Worm (Caenorhabditis elegans) whole organism, young adult: Measurements from ENCODE around the gene F47E1.1.

Experiments
- B0035.1 ChIP-seq: sonication (generic microtip); optimal IDR thresholded peaks from 2 replicates; lab custom pipeline; 2016; ENCODE audit warnings: missing genetic modification characterization, mild to moderate bottlenecking, missing compliant biosample characterization, missing genotype, missing genetic modification reagents
- B0261.1 ChIP-seq: sonication (generic microtip); optimal IDR thresholded peaks from 2 replicates; lab custom pipeline; 2016; ENCODE audit warnings: mild to moderate bottlenecking, missing genetic modification characterization, moderate library complexity, missing compliant biosample characterization
- C06A6.2 ChIP-seq: fragments of 200-800 bp; sonication (Bioruptor generic); conservative IDR thresholded peaks from 2 replicates; pipeline ENCODE4 v1.3.6; 2022; ENCODE audit warnings: missing genetic modification characterization, missing compliant biosample characterization
- C17E4.6 ChIP-seq: fragments of 200-800 bp; sonication (Bioruptor generic); IDR thresholded peaks from 2 replicates; pipeline ENCODE4 v1.3.6; 2022; ENCODE audit warnings: missing genetic modification reagents, missing genetic modification characterization, missing compliant biosample characterization
- F22D6.2 ChIP-seq: sonication (generic microtip); optimal IDR thresholded peaks from 2 replicates; lab custom pipeline; 2016; ENCODE audit warnings: mild to moderate bottlenecking, missing genetic modification characterization, missing compliant biosample characterization
- F39B2.1 ChIP-seq: fragments of 200-800 bp; sonication (Bioruptor generic); IDR thresholded peaks from 2 replicates; pipeline ENCODE4 v1.3.6; 2022; ENCODE audit warnings: missing genetic modification reagents, missing genetic modification characterization, missing compliant biosample characterization
- F55B11.4 ChIP-seq: sonication (generic microtip); optimal IDR thresholded peaks from 2 replicates; lab custom pipeline; 2016; ENCODE audit warnings: missing compliant biosample characterization, missing genetic modification characterization, borderline replicate concordance; ENCODE audit not compliant: insufficient read depth
- F57A8.1 ChIP-seq: fragments of 200-800 bp; sonication (Bioruptor generic); optimal IDR thresholded peaks from 2 replicates; lab custom pipeline; 2018; ENCODE audit warnings: mild to moderate bottlenecking, missing genetic modification characterization, moderate library complexity, missing compliant biosample characterization
- Y67H2A.10 ChIP-seq: fragments of 200-800 bp; sonication (Bioruptor generic); conservative IDR thresholded peaks from 2 replicates; pipeline ENCODE4 v1.3.6; 2022; ENCODE audit warnings: missing genetic modification reagents, missing genetic modification characterization, missing compliant biosample characterization
- athp-1 ChIP-seq: sonication (generic microtip); optimal IDR thresholded peaks from 2 replicates; lab custom pipeline; 2017; ENCODE audit warnings: mild to moderate bottlenecking, missing genetic modification characterization, missing compliant biosample characterization
- attf-6 ChIP-seq: fragments of 200-800 bp; sonication (Bioruptor generic); IDR thresholded peaks from 2 replicates; pipeline ENCODE4 v1.3.6; 2022; ENCODE audit warnings: missing genetic modification reagents, missing genetic modification characterization, missing compliant biosample characterization
- ccch-3 ChIP-seq: fragments of 200-800 bp; sonication (Bioruptor generic); optimal IDR thresholded peaks from 2 replicates; lab custom pipeline; 2018; ENCODE audit warnings: mild to moderate bottlenecking, missing genetic modification characterization, missing compliant biosample characterization
- ceh-27 ChIP-seq: fragments of 200-800 bp; sonication (Bioruptor generic); optimal IDR thresholded peaks from 2 replicates; lab custom pipeline; 2018; ENCODE audit warnings: mild to moderate bottlenecking, missing genetic modification characterization, moderate library complexity, missing compliant biosample characterization
- dox-1 ChIP-seq: fragments of 200-800 bp; sonication (Bioruptor generic); IDR thresholded peaks from 2 replicates; pipeline ENCODE4 v1.3.6; 2022; ENCODE audit warnings: missing genetic modification reagents, missing genetic modification characterization, missing compliant biosample characterization
- efl-1 ChIP-seq: fragments of 150-350 bp; optimal IDR thresholded peaks from 2 replicates; lab custom pipeline; 2014; ENCODE audit warnings: missing biosample characterization, missing genetic modification reagents, missing genetic modification characterization
- egl-18 ChIP-seq: fragments of 200-800 bp; sonication (Bioruptor generic); IDR thresholded peaks from 2 replicates; pipeline ENCODE4 v1.3.6; 2022; ENCODE audit warnings: missing genetic modification reagents, missing genetic modification characterization, missing compliant biosample characterization
- gei-17 ChIP-seq: fragments of 200-800 bp; sonication (Bioruptor generic); optimal IDR thresholded peaks from 2 replicates; lab custom pipeline; 2018; ENCODE audit warnings: mild to moderate bottlenecking, missing genetic modification characterization, missing compliant biosample characterization
- hmg-1.2 ChIP-seq: fragments of 200-800 bp; sonication (Bioruptor generic); IDR thresholded peaks from 2 replicates; pipeline ENCODE4 v1.3.6; 2022; ENCODE audit warnings: missing genetic modification reagents, missing genetic modification characterization, missing compliant biosample characterization
- hrde-1 ChIP-seq: sonication (generic microtip); optimal IDR thresholded peaks from 2 replicates; lab custom pipeline; 2016; ENCODE audit warnings: missing genetic modification characterization, mild to moderate bottlenecking, missing compliant biosample characterization, moderate library complexity, missing genotype, missing genetic modification reagents, borderline replicate concordance
- lsl-1 ChIP-seq: fragments of 200-800 bp; sonication (Bioruptor generic); optimal IDR thresholded peaks from 2 replicates; lab custom pipeline; 2018; ENCODE audit warnings: mild to moderate bottlenecking, missing genetic modification characterization, moderate library complexity, missing compliant biosample characterization
- madf-6 ChIP-seq: fragments of 200-800 bp; sonication (Bioruptor generic); IDR thresholded peaks from 2 replicates; pipeline ENCODE4 v1.3.6; 2022; ENCODE audit warnings: missing genetic modification reagents, missing genetic modification characterization, missing compliant biosample characterization
- mxl-1 ChIP-seq: sonication (generic microtip); optimal IDR thresholded peaks from 2 replicates; lab custom pipeline; 2016; ENCODE audit warnings: missing genetic modification characterization, missing compliant biosample characterization
- nfya-1 ChIP-seq: sonication (generic microtip); optimal IDR thresholded peaks from 2 replicates; lab custom pipeline; 2017; ENCODE audit warnings: antibody characterized with exemption, missing compliant biosample characterization, missing genetic modification characterization, borderline replicate concordance; ENCODE audit not compliant: insufficient read depth
- nfyb-1 ChIP-seq: fragments of 200-800 bp; sonication (Bioruptor generic); IDR thresholded peaks from 2 replicates; pipeline ENCODE4 v1.3.6; 2022; ENCODE audit warnings: missing genetic modification reagents, missing genetic modification characterization, missing compliant biosample characterization
- nhr-80 ChIP-seq: sonication (generic microtip); optimal IDR thresholded peaks from 2 replicates; lab custom pipeline; 2016; ENCODE audit warnings: missing genetic modification characterization, missing compliant biosample characterization
- repo-1 ChIP-seq: sonication (generic microtip); optimal IDR thresholded peaks from 2 replicates; lab custom pipeline; 2017; ENCODE audit warnings: mild to moderate bottlenecking, missing genetic modification characterization, missing compliant biosample characterization
- snpc-3.4 ChIP-seq: sonication (generic microtip); optimal IDR thresholded peaks from 2 replicates; lab custom pipeline; 2017; ENCODE audit warnings: missing genetic modification characterization, mild to moderate bottlenecking, missing compliant biosample characterization, antibody characterized with exemption, moderate library complexity, missing genotype, missing genetic modification reagents
- tbx-9 ChIP-seq: sonication (generic microtip); optimal IDR thresholded peaks from 2 replicates; lab custom pipeline; 2016; ENCODE audit warnings: borderline replicate concordance, missing genetic modification characterization, inconsistent platforms, missing compliant biosample characterization
- tlf-1 ChIP-seq: fragments of 200-800 bp; sonication (Bioruptor generic); optimal IDR thresholded peaks from 2 replicates; lab custom pipeline; 2018; ENCODE audit warnings: mild to moderate bottlenecking, missing genetic modification characterization, missing compliant biosample characterization

The F47E1.1 gene

DNA sequence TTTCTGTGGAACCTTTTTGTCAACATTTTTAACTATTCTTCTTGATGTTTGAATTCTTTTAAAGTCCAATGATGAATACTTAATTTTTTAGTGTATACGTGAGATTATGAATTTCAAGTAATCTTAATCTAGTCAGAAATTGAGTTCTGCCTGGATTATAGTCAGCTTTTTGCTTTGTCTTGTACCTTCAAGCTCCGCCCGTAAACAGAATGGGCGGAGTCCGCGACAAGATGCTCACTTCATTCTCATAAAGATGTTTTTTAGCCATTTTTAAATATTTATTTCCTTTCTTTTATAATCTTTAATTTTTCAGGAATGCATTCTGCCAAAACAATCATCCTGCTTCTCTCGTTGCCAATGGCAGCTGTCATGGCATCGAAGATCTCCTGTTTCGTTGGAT, at the start of gene F47E1.1:
F47E1.1 (plus strand) TSS at position 301 of the 400 bp plus-strand sequence.
- TF ChIP-seq egl-18 (GFP tag; lab: Robert Waterston, UW), result no peak
- TF ChIP-seq nfyb-1 (GFP tag; lab: Robert Waterston, UW), result no peak
- TF ChIP-seq madf-6 (GFP tag; lab: Robert Waterston, UW), result no peak
- TF ChIP-seq C17E4.6, result no peak
- no peak for TF ChIP-seq attf-6 (GFP tag; lab: Robert Waterston, UW)
- no peak for TF ChIP-seq Y67H2A.10 (GFP tag; lab: Robert Waterston, UW)
- no peak for TF ChIP-seq F57A8.1
- TF ChIP-seq athp-1 (tag; lab: Kevin White, UChicago), result no peak
- TF ChIP-seq C06A6.2, result no peak
- TF ChIP-seq hrde-1 (tag; lab: Kevin White, UChicago), result no peak
- TF ChIP-seq F55B11.4 (tag; lab: Kevin White, UChicago), result no peak
- TF ChIP-seq nfya-1 (tag; lab: Kevin White, UChicago), result no peak
- TF ChIP-seq mxl-1, result no peak
- TF ChIP-seq tlf-1 (GFP tag; lab: Kevin White, UChicago), result no peak

DNA sequence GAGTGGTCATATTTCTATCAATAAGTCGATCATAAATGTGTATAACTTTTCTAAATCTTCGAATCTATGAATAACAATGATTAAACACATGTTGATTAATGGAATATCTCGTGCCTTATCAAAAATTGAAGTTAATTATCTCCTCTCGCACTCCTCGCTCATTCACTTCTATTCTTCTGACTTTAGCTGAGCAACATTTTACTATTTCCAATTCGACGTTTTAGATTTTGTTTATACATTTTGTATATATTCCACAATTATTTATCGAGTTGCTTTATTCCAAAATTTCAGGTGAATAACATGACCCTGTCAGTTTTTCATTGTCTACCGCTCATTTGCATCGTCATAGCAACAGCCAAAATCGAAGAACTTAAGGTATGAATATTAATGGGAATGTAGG, 49.7 kb upstream of the F47E1.1 start, which contains the start of gene T25B6.3:
T25B6.3 (plus strand) TSS at position 301 of the 400 bp plus-strand sequence.
- TF ChIP-seq repo-1 (tag; lab: Kevin White, UChicago) (no peak), snpc-3.4 (tag; lab: Kevin White, UChicago) (no peak), lsl-1 (no peak), dox-1 (no peak), F22D6.2 (tag; lab: Kevin White, UChicago) (no peak), efl-1 (GFP tag; lab: Kevin White, UChicago) (no peak)

DNA sequence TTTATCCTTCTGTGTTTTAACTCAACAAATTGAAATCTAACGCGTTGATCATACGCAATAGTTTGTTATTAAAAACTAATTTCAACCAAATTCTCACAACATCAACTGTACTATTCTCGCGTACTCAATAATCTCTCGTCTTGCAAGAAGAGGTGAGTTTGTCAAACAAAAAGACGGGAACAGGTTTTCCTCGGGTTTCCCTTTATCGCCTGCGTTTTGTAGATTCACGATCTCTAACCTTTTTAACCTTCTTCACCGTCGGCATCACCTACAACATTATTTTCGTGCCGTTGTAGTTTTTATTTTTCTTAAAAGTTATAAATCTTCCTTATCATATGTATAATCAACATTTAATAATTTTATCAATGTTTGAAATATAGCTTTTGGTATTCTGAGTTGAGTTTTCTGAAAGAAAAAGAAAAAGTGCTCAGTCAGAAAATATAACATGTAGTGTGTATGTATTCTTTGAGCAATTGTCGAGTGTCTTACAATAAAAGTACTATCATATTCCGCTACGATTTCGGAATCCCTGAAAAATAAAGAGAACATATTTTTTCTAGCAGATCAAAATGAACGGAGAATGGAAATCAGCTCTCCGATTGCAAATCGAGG, 48.0 kb upstream of the F47E1.1 start, which contains the start of gene snf-12:
snf-12 (plus strand) TSS at position 562 of the 612 bp plus-strand sequence.
- TF ChIP-seq F39B2.1 (GFP tag; lab: Robert Waterston, UW) (no peak), hmg-1.2 (GFP tag; lab: Robert Waterston, UW) (no peak), ceh-27 (GFP tag; lab: Kevin White, UChicago) (no peak), dox-1 (no peak), B0035.1 (no peak), B0261.1 (tag; lab: Kevin White, UChicago) (no peak), gei-17 (GFP tag; lab: Kevin White, UChicago) (no peak), nfya-1 (tag; lab: Kevin White, UChicago) (no peak)

DNA sequence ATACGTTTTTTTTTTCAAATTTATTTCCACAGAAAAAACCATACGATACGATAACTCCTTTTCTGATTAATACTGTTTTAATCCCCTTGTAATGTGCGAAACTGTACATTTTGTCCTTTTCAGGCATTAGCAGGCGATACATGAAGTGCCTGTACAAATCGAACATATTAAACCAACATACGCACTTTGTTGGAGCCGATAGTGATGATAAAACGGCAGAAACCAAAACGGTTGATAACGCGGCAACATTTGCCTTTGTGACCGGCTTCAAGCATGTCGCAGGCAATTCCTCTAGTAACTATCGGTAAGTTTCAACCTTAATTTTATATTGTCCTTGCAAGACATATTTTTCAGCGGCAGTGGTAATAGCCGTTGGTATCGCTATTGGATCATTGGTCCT, 42.7 kb upstream of the F47E1.1 start, which contains the start of gene nep-22:
nep-22 (plus strand) TSS at position 245 of the 400 bp plus-strand sequence.
- TF ChIP-seq F39B2.1 (GFP tag; lab: Robert Waterston, UW) (no peak), nhr-80 (tag; lab: Kevin White, UChicago) (peak; percentile 69), tbx-9 (tag; lab: Kevin White, UChicago) (no peak)

DNA sequence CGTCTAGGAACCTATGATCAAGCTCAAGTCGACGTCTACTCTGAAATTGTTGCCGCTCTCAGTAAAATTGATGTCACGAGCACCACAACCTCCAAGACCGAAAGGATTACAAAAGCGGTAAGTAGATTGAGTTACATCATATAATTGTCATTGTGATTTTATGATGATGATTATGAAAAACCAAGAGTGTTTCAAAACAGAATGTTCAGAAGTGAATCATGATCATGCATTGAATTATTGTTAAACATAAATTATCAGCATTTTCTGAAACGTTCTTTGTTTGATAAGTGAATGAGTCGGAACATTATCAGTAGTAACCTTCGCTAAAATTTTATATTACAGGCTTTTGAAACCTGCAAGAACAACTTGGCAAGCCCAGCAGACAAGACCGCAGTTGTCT, 41.8 kb upstream of the F47E1.1 start:
- TF ChIP-seq nhr-80 (tag; lab: Kevin White, UChicago), result peak; percentile 58
- no peak for TF ChIP-seq ccch-3 (GFP tag; lab: Kevin White, UChicago)
